Fruit fly (Drosophila melanogaster) whole organism, embryonic: ENCODE measurements around the gene toy.

ENCODE experiments used
- Antp ChIP-seq: fragments of 200-800 bp; sonication (Bioruptor generic); optimal IDR thresholded peaks from 3 replicates; lab custom pipeline; 2016; ENCODE audit warnings: missing biosample characterization, missing genetic modification characterization
- CG1024 ChIP-seq: fragments of 200-800 bp; sonication (Bioruptor generic); IDR thresholded peaks from 2 replicates; pipeline ENCODE4 v1.3.6; 2022; ENCODE audit warnings: missing biosample characterization, missing genetic modification characterization
- CG10274 ChIP-seq: fragments of 200-800 bp; sonication (Bioruptor generic); optimal IDR thresholded peaks from 3 replicates; lab custom pipeline; 2017; ENCODE audit warnings: missing biosample characterization, mild to moderate bottlenecking, missing genetic modification characterization
- CG11085 ChIP-seq: fragments of 200-800 bp; sonication (Bioruptor generic); IDR thresholded peaks from 2 replicates; pipeline ENCODE4 v1.3.6; 2022; ENCODE audit warnings: missing biosample characterization, missing genetic modification characterization
- CG11456 ChIP-seq: fragments of 200-800 bp; sonication (Bioruptor generic); IDR thresholded peaks from 3 replicates; pipeline ENCODE4 v1.3.6; 2022; ENCODE audit warnings: missing biosample characterization, missing genetic modification characterization
- CG11723 ChIP-seq: fragments of 200-800 bp; sonication (Bioruptor generic); optimal IDR thresholded peaks from 2 replicates; lab custom pipeline; 2017; ENCODE audit warnings: missing biosample characterization, mild to moderate bottlenecking, missing genetic modification characterization
- CG14014 ChIP-seq: fragments of 200-800 bp; sonication (Bioruptor generic); IDR thresholded peaks from 2 replicates; pipeline ENCODE4 v1.3.6; 2022; ENCODE audit warnings: missing biosample characterization, missing genetic modification characterization
- CG15601 ChIP-seq: fragments of 200-800 bp; sonication (Bioruptor generic); optimal IDR thresholded peaks from 3 replicates; lab custom pipeline; 2019; ENCODE audit warnings: missing biosample characterization, mild to moderate bottlenecking, missing genetic modification characterization, moderate library complexity
- CG18619 ChIP-seq: fragments of 200-800 bp; sonication (Bioruptor generic); optimal IDR thresholded peaks from 3 replicates; lab custom pipeline; 2017; ENCODE audit warnings: missing biosample characterization, mild to moderate bottlenecking, missing genetic modification characterization
- CG30020 ChIP-seq: fragments of 200-800 bp; optimal IDR thresholded peaks from 2 replicates; lab custom pipeline; 2019; ENCODE audit warnings: missing biosample characterization, mild to moderate bottlenecking, missing genetic modification characterization, moderate library complexity
- CG30403 ChIP-seq: fragments of 200-800 bp; sonication (Bioruptor generic); optimal IDR thresholded peaks from 3 replicates; lab custom pipeline; 2016; ENCODE audit warnings: missing biosample characterization, missing genetic modification characterization
- CG31388 ChIP-seq: fragments of 200-800 bp; sonication (Bioruptor generic); optimal IDR thresholded peaks from 2 replicates; lab custom pipeline; 2016; ENCODE audit warnings: missing biosample characterization, missing genetic modification characterization
- CG31441 ChIP-seq: fragments of 200-800 bp; sonication (Bioruptor generic); IDR thresholded peaks from 2 replicates; pipeline ENCODE4 v1.3.6; 2022; ENCODE audit warnings: missing biosample characterization, missing genetic modification characterization
- CG3281 ChIP-seq: fragments of 200-800 bp; sonication (Bioruptor generic); optimal IDR thresholded peaks from 3 replicates; lab custom pipeline; 2017; ENCODE audit warnings: missing biosample characterization, mild to moderate bottlenecking, missing genetic modification characterization
- CG4360 ChIP-seq: fragments of 200-800 bp; sonication (Bioruptor generic); IDR thresholded peaks from 2 replicates; pipeline ENCODE4 v1.3.6; 2022; ENCODE audit warnings: missing biosample characterization, missing genetic modification characterization
- CG43689 ChIP-seq: fragments of 200-800 bp; sonication (Bioruptor generic); IDR thresholded peaks from 2 replicates; pipeline ENCODE4 v1.3.6; 2022; ENCODE audit warnings: missing biosample characterization, missing genetic modification characterization
- CG4820 ChIP-seq: fragments of 200-800 bp; sonication (Bioruptor generic); optimal IDR thresholded peaks from 3 replicates; lab custom pipeline; 2016; ENCODE audit warnings: missing biosample characterization, missing genetic modification characterization
- CG5180 ChIP-seq: fragments of 200-800 bp; sonication (Bioruptor generic); optimal IDR thresholded peaks from 3 replicates; lab custom pipeline; 2017; ENCODE audit warnings: missing biosample characterization, missing genetic modification characterization, mild to moderate bottlenecking, moderate library complexity, missing genetic modification reagents
- CG6254 ChIP-seq: fragments of 200-800 bp; sonication (Bioruptor generic); optimal IDR thresholded peaks from 3 replicates; lab custom pipeline; 2017; ENCODE audit warnings: mild to moderate bottlenecking, missing biosample characterization, missing genetic modification reagents, missing genetic modification characterization
- CG6813 ChIP-seq: fragments of 200-800 bp; sonication (Bioruptor generic); optimal IDR thresholded peaks from 2 replicates; lab custom pipeline; 2017; ENCODE audit warnings: missing biosample characterization, missing genetic modification characterization, mild to moderate bottlenecking, moderate library complexity, missing genetic modification reagents
- CG8290 ChIP-seq, 3 experiments: fragments of 200-800 bp; sonication (Bioruptor generic); optimal IDR thresholded peaks; 2 replicates each; lab custom pipeline; 2016 to 2019; ENCODE audit warnings: missing biosample characterization in 3 of 3, missing genetic modification characterization in 3 of 3, mild to moderate bottlenecking in 2 of 3, moderate library complexity in 1 of 3
- CG8359 ChIP-seq: fragments of 200-800 bp; sonication (Bioruptor generic); optimal IDR thresholded peaks from 2 replicates; lab custom pipeline; 2017; ENCODE audit warnings: missing biosample characterization, mild to moderate bottlenecking, missing genetic modification characterization, borderline replicate concordance
- CG9797 ChIP-seq: fragments of 200-800 bp; sonication (Bioruptor generic); optimal IDR thresholded peaks from 3 replicates; lab custom pipeline; 2018; ENCODE audit warnings: missing biosample characterization, mild to moderate bottlenecking, missing genetic modification characterization
- CG9817 ChIP-seq: fragments of 200-800 bp; sonication (Bioruptor generic); optimal IDR thresholded peaks from 2 replicates; lab custom pipeline; 2018; ENCODE audit warnings: missing biosample characterization, mild to moderate bottlenecking, missing genetic modification characterization, moderate library complexity
- Deaf1 ChIP-seq: fragments of 200-800 bp; optimal IDR thresholded peaks from 3 replicates; lab custom pipeline; 2019; ENCODE audit warnings: missing biosample characterization, mild to moderate bottlenecking, missing genetic modification characterization, moderate library complexity
- Doc2 ChIP-seq: fragments of 200-800 bp; sonication (Bioruptor generic); IDR thresholded peaks from 2 replicates; pipeline ENCODE4 v1.3.6; 2022; ENCODE audit warnings: missing biosample characterization, missing genetic modification characterization
- MBD-R2 ChIP-seq: fragments of 200-800 bp; sonication (Bioruptor generic); IDR thresholded peaks from 2 replicates; pipeline ENCODE4 v1.3.6; 2022; ENCODE audit warnings: missing biosample characterization, missing genetic modification characterization
- Med ChIP-seq: fragments of 200-800 bp; sonication (Bioruptor generic); peaks from one replicate; lab custom pipeline; 2016; ENCODE audit warnings: missing biosample characterization, missing genetic modification characterization, mild to moderate bottlenecking, inconsistent platforms, moderate library complexity
- NFAT ChIP-seq: fragments of 200-800 bp; sonication (Bioruptor generic); IDR thresholded peaks from 2 replicates; pipeline ENCODE4 v1.3.6; 2022; ENCODE audit warnings: missing biosample characterization, missing genetic modification characterization
- Neu2 ChIP-seq: fragments of 200-800 bp; sonication (Bioruptor generic); optimal IDR thresholded peaks from 3 replicates; lab custom pipeline; 2016; ENCODE audit warnings: missing biosample characterization, missing genetic modification characterization, borderline replicate concordance
- Spps ChIP-seq: fragments of 200-800 bp; sonication (Bioruptor generic); optimal IDR thresholded peaks from 2 replicates; lab custom pipeline; 2018; ENCODE audit warnings: missing biosample characterization, mild to moderate bottlenecking, missing genetic modification characterization
- ase ChIP-seq: fragments of 200-800 bp; sonication (Bioruptor generic); IDR thresholded peaks from 3 replicates; pipeline ENCODE4 v1.3.6; 2022; ENCODE audit warnings: missing biosample characterization, missing genetic modification characterization
- bcd ChIP-seq: fragments of 200-800 bp; sonication (Bioruptor generic); optimal IDR thresholded peaks from 2 replicates; lab custom pipeline; 2017; ENCODE audit warnings: missing biosample characterization, mild to moderate bottlenecking, missing genetic modification characterization
- br ChIP-seq: fragments of >200 bp; optimal IDR thresholded peaks from 2 replicates; lab custom pipeline; 2017
- chm ChIP-seq: fragments of 200-800 bp; sonication (Bioruptor generic); IDR thresholded peaks from 2 replicates; pipeline ENCODE4 v1.3.6; 2022; ENCODE audit warnings: missing biosample characterization, missing genetic modification characterization
- dimm ChIP-seq: fragments of 200-800 bp; sonication (Bioruptor generic); IDR thresholded peaks from 2 replicates; pipeline ENCODE4 v1.3.6; 2022; ENCODE audit warnings: missing biosample characterization, missing genetic modification characterization
- disco-r ChIP-seq: fragments of 200-800 bp; sonication (Bioruptor generic); optimal IDR thresholded peaks from 2 replicates; lab custom pipeline; 2016; ENCODE audit warnings: missing biosample characterization, missing genetic modification characterization
- eve ChIP-seq, 2 experiments: fragments of >200 bp; optimal IDR thresholded peaks; 2 replicates each; lab custom pipeline; 2017; ENCODE audit warnings: missing biosample characterization in 2 of 2, missing genetic modification characterization in 2 of 2
- ewg ChIP-seq: fragments of 200-800 bp; sonication (Bioruptor generic); optimal IDR thresholded peaks from 3 replicates; lab custom pipeline; 2017; ENCODE audit warnings: mild to moderate bottlenecking, missing biosample characterization, missing genetic modification reagents, missing genetic modification characterization
- eyg ChIP-seq: fragments of 200-800 bp; sonication (Bioruptor generic); optimal IDR thresholded peaks from 3 replicates; lab custom pipeline; 2016; ENCODE audit warnings: missing biosample characterization, missing genetic modification characterization
- fru ChIP-seq: fragments of >200 bp; optimal IDR thresholded peaks from 2 replicates; lab custom pipeline; 2017
- gro ChIP-seq: fragments of 200-800 bp; sonication (Bioruptor generic); optimal IDR thresholded peaks from 2 replicates; lab custom pipeline; 2016; ENCODE audit warnings: missing biosample characterization, missing genetic modification characterization
- ind ChIP-seq: fragments of 200-800 bp; sonication (Bioruptor generic); optimal IDR thresholded peaks from 3 replicates; lab custom pipeline; 2016; ENCODE audit warnings: missing biosample characterization, missing genetic modification characterization
- inv ChIP-seq: fragments of 200-800 bp; sonication (Bioruptor generic); IDR thresholded peaks from 2 replicates; pipeline ENCODE4 v1.3.6; 2022; ENCODE audit warnings: missing biosample characterization, missing genetic modification characterization; ENCODE audit not compliant: partially characterized antibody
- jumu ChIP-seq: fragments of 200-800 bp; sonication (Bioruptor generic); optimal IDR thresholded peaks from 3 replicates; lab custom pipeline; 2016; ENCODE audit warnings: missing biosample characterization, missing genetic modification characterization
- kay ChIP-seq: fragments of 200-800 bp; sonication (Bioruptor generic); optimal IDR thresholded peaks from 2 replicates; lab custom pipeline; 2016; ENCODE audit warnings: missing biosample characterization, missing genetic modification characterization
- odd ChIP-seq: fragments of 200-800 bp; sonication (Bioruptor generic); optimal IDR thresholded peaks from 2 replicates; lab custom pipeline; 2017; ENCODE audit warnings: missing biosample characterization, mild to moderate bottlenecking, missing genetic modification characterization
- row ChIP-seq: fragments of 200-800 bp; sonication (Bioruptor generic); IDR thresholded peaks from 3 replicates; pipeline ENCODE4 v1.3.6; 2022; ENCODE audit warnings: missing biosample characterization, missing genetic modification characterization
- slbo ChIP-seq: fragments of 200-800 bp; sonication (Bioruptor generic); IDR thresholded peaks from 2 replicates; pipeline ENCODE4 v1.3.6; 2022; ENCODE audit warnings: missing biosample characterization, missing genetic modification characterization
- sr ChIP-seq: fragments of 200-800 bp; sonication (Bioruptor generic); IDR thresholded peaks from 3 replicates; pipeline ENCODE4 v1.3.6; 2022; ENCODE audit warnings: missing biosample characterization, missing genetic modification characterization
- ssp ChIP-seq: fragments of 200-800 bp; sonication (Bioruptor generic); IDR thresholded peaks from 2 replicates; pipeline ENCODE4 v1.3.6; 2022; ENCODE audit warnings: missing biosample characterization, missing genetic modification characterization
- zen2 ChIP-seq: fragments of 200-800 bp; sonication (Bioruptor generic); IDR thresholded peaks from 3 replicates; pipeline ENCODE4 v1.3.6; 2022; ENCODE audit warnings: missing biosample characterization, missing genetic modification characterization; ENCODE audit not compliant: partially characterized antibody

Gene toy

dm6 chr4:1029198-1029795, 39.8 kb downstream of the toy start, which contains the start of gene Mpv17 (continued):
- no peak for TF ChIP-seq odd (GFP tag; lab: Kevin White, UChicago)
- TF ChIP-seq CG10274 (GFP tag; lab: Kevin White, UChicago), result no peak
- TF ChIP-seq row (GFP tag; lab: Robert Waterston, UW), result peak; percentile 48
- peak in 1 of 2 experiments; percentile 55 for TF ChIP-seq eve (GFP tag; optimal IDR thresholded peaks at IDR 0.05; lab: Kevin White, UChicago)
- peak; percentile 22; the same call in 1 of the 2 replicates for TF ChIP-seq MBD-R2
- no peak for TF ChIP-seq CG6813 (GFP tag; lab: Kevin White, UChicago)
- no peak for TF ChIP-seq CG9797 (GFP tag; lab: Kevin White, UChicago)
- TF ChIP-seq Neu2 (GFP tag; lab: Kevin White, UChicago), result no peak
- no peak for TF ChIP-seq CG6254 (GFP tag; lab: Kevin White, UChicago)
- TF ChIP-seq CG4820, result no peak
- TF ChIP-seq CG1024, result no peak
- TF ChIP-seq CG15601 (tag; lab: Kevin White, UChicago), result no peak
- no peak for TF ChIP-seq ssp (GFP tag; lab: Robert Waterston, UW)
- no peak for TF ChIP-seq zen2 (GFP tag; lab: Robert Waterston, UW)
- TF ChIP-seq inv (GFP tag; lab: Robert Waterston, UW), result no peak
- no peak for TF ChIP-seq ase (GFP tag; lab: Robert Waterston, UW)
- no peak for TF ChIP-seq bcd (GFP tag; lab: Kevin White, UChicago)
- TF ChIP-seq CG8290 (GFP tag; optimal IDR thresholded peaks at IDR 0.05; lab: Kevin White, UChicago), result no peak
- TF ChIP-seq CG8290 (tag; optimal IDR thresholded peaks at IDR 0.05; lab: Kevin White, UChicago), result peak in 1 of 2 experiments; percentile 54
- TF ChIP-seq CG14014 (GFP tag; lab: Robert Waterston, UW), result no peak
- no peak for TF ChIP-seq sr
- TF ChIP-seq chm (GFP tag; lab: Robert Waterston, UW), result no peak
- TF ChIP-seq CG11456, result no peak
- TF ChIP-seq br, result no peak
- TF ChIP-seq NFAT (GFP tag; lab: Robert Waterston, UW), result no peak
- TF ChIP-seq CG11723 (GFP tag; lab: Kevin White, UChicago), result no peak
- TF ChIP-seq CG4360 (GFP tag; lab: Robert Waterston, UW), result no peak
- no peak for TF ChIP-seq Spps (tag; lab: Kevin White, UChicago)
- no peak for TF ChIP-seq CG9817 (tag; lab: Kevin White, UChicago)
- TF ChIP-seq ewg (GFP tag; lab: Kevin White, UChicago), result peak; percentile 15
- TF ChIP-seq Deaf1 (tag; lab: Kevin White, UChicago), result no peak
- no peak for TF ChIP-seq CG18619
- no peak for TF ChIP-seq disco-r
- no peak for TF ChIP-seq fru (lab: Kevin White, UChicago)
- no peak for TF ChIP-seq CG43689 (GFP tag; lab: Robert Waterston, UW)
- TF ChIP-seq CG3281, result peak; percentile 32
- TF ChIP-seq Antp (GFP tag; lab: Kevin White, UChicago), result no peak
- no peak for TF ChIP-seq CG5180 (GFP tag; lab: Kevin White, UChicago)
- no peak for TF ChIP-seq dimm (GFP tag; lab: Robert Waterston, UW)
- no peak for TF ChIP-seq eyg (GFP tag; lab: Kevin White, UChicago)
- no peak for TF ChIP-seq ind (GFP tag; lab: Kevin White, UChicago)
- no peak for TF ChIP-seq gro (GFP tag; lab: Kevin White, UChicago)
- no peak for TF ChIP-seq CG30403 (GFP tag; lab: Kevin White, UChicago)
- no peak for TF ChIP-seq CG31388 (GFP tag; lab: Kevin White, UChicago)
- no peak for TF ChIP-seq jumu (GFP tag; lab: Kevin White, UChicago)
- peak; percentile 85 for TF ChIP-seq Med
- TF ChIP-seq Doc2 (GFP tag; lab: Robert Waterston, UW), result no peak
- no peak for TF ChIP-seq kay (GFP tag; lab: Kevin White, UChicago)
- TF ChIP-seq CG11085 (GFP tag; lab: Robert Waterston, UW), result no peak
- TF ChIP-seq CG30020 (tag; lab: Kevin White, UChicago), result peak; percentile 38
- TF ChIP-seq slbo (GFP tag; lab: Robert Waterston, UW), result peak; percentile 40; the same call in 1 of the 2 replicates
- no peak for TF ChIP-seq CG31441 (GFP tag; lab: Robert Waterston, UW)
- no peak for TF ChIP-seq CG8359
